Fruit fly (Drosophila melanogaster): ENCODE data around the gene CG42554.
A peak's percentile ranks its signal among the peaks of the same experiment; 100 is the strongest.

The CG42554 gene

dm6 chr3L:821951-822350, 13.5 kb upstream of the CG42554 start (continued):
- TF ChIP-seq Eip93F (GFP tag; optimal IDR thresholded peaks at IDR 0.05) (peak; percentile 50), pdm3 (GFP tag; optimal IDR thresholded peaks at IDR 0.05) (peak; percentile 78), CG8632 (GFP tag; optimal IDR thresholded peaks at IDR 0.05) (peak; percentile 59), CG3919 (GFP tag; optimal IDR thresholded peaks at IDR 0.05) (peak; percentile 89), Sox14 (GFP tag; optimal IDR thresholded peaks at IDR 0.05) (peak; percentile 69), Ets21C (GFP tag; optimal IDR thresholded peaks at IDR 0.05) (peak; percentile 16), Blimp-1 (GFP tag; optimal IDR thresholded peaks at IDR 0.05) (peak; percentile 50), CG10631 (GFP tag; optimal IDR thresholded peaks at IDR 0.05) (peak; percentile 79), Hr38 (GFP tag; optimal IDR thresholded peaks at IDR 0.05) (no peak), lz (GFP tag; optimal IDR thresholded peaks at IDR 0.05) (peak; percentile 48), fd59A (GFP tag; optimal IDR thresholded peaks at IDR 0.05) (peak; percentile 50), CG6163 (GFP tag; IDR thresholded peaks at IDR 0.05) (peak; percentile 92), CG11902 (GFP tag; optimal IDR thresholded peaks at IDR 0.05) (peak; percentile 78), CG8319 (GFP tag; optimal IDR thresholded peaks at IDR 0.05) (peak; percentile 72), fd85E (GFP tag; optimal IDR thresholded peaks at IDR 0.05) (peak; percentile 39), Lpt (GFP tag; optimal IDR thresholded peaks at IDR 0.05) (peak; percentile 48), dsx (GFP tag; optimal IDR thresholded peaks at IDR 0.05; ENCODE audit: poor library complexity, severe bottlenecking) (peak; percentile 72), CG11762 (GFP tag; optimal IDR thresholded peaks at IDR 0.05; ENCODE audit: insufficient read depth) (peak; percentile 74), Met (GFP tag; optimal IDR thresholded peaks at IDR 0.05) (peak; percentile 75), CG6276 (GFP tag; optimal IDR thresholded peaks at IDR 0.05) (peak; percentile 69), Eip78C (GFP tag) (peak; percentile 95)

- peak; percentile 82 for TF ChIP-seq achi (GFP tag; optimal IDR thresholded peaks at IDR 0.05)
- TF ChIP-seq Eip78C (GFP tag): peak; percentile 93
- TF ChIP-seq CG10669 (GFP tag; optimal IDR thresholded peaks at IDR 0.05): peak; percentile 75
- peak; percentile 62 for TF ChIP-seq Ets21C (GFP tag; optimal IDR thresholded peaks at IDR 0.05)
- TF ChIP-seq Hr39 (GFP tag; optimal IDR thresholded peaks at IDR 0.05): peak; percentile 85
- TF ChIP-seq CG11902 (GFP tag; optimal IDR thresholded peaks at IDR 0.05): peak; percentile 51
- TF ChIP-seq dac (GFP tag; optimal IDR thresholded peaks at IDR 0.05): no peak
- TF ChIP-seq Lpt (GFP tag; optimal IDR thresholded peaks at IDR 0.05): peak; percentile 21
- TF ChIP-seq Sox14 (GFP tag; optimal IDR thresholded peaks at IDR 0.05): peak; percentile 80
- TF ChIP-seq topi (GFP tag; optimal IDR thresholded peaks at IDR 0.05): peak; percentile 79
- TF ChIP-seq CG3919 (GFP tag; optimal IDR thresholded peaks at IDR 0.05): peak; percentile 77
- TF ChIP-seq CG11762 (GFP tag; optimal IDR thresholded peaks at IDR 0.05; ENCODE audit: insufficient read depth): peak; percentile 59
- TF ChIP-seq Eip75B (GFP tag; optimal IDR thresholded peaks at IDR 0.05): peak; percentile 83
- TF ChIP-seq acj6 (GFP tag; optimal IDR thresholded peaks at IDR 0.05): peak; percentile 73
- TF ChIP-seq salr (GFP tag; optimal IDR thresholded peaks at IDR 0.05): peak; percentile 23 to 48
- TF ChIP-seq Ets96B (tag; optimal IDR thresholded peaks at IDR 0.05): peak; percentile 73
- no peak for TF ChIP-seq Hr38 (GFP tag; optimal IDR thresholded peaks at IDR 0.05)
- TF ChIP-seq spab (GFP tag; optimal IDR thresholded peaks at IDR 0.05): peak; percentile 69
- TF ChIP-seq fd59A (GFP tag; optimal IDR thresholded peaks at IDR 0.05): peak; percentile 45
- TF ChIP-seq eg (GFP tag; IDR thresholded peaks at IDR 0.05): peak; percentile 58
- TF ChIP-seq CG1621 (tag; optimal IDR thresholded peaks at IDR 0.05): peak; percentile 37
- peak; percentile 70 for TF ChIP-seq CG8632 (GFP tag; optimal IDR thresholded peaks at IDR 0.05)
- TF ChIP-seq CG9139 (GFP tag; optimal IDR thresholded peaks at IDR 0.05): no peak
- peak; percentile 67 for TF ChIP-seq CG6792 (GFP tag; optimal IDR thresholded peaks at IDR 0.05)
- peak; percentile 83 for TF ChIP-seq Met (GFP tag; optimal IDR thresholded peaks at IDR 0.05)
- TF ChIP-seq CG11294 (GFP tag; IDR thresholded peaks at IDR 0.05): no peak
- peak; percentile 70 for TF ChIP-seq CG6808 (GFP tag; optimal IDR thresholded peaks at IDR 0.05)
- peak; percentile 36 for TF ChIP-seq vri (GFP tag; optimal IDR thresholded peaks at IDR 0.05)
- TF ChIP-seq CG10631 (GFP tag; optimal IDR thresholded peaks at IDR 0.05): peak; percentile 67
- peak; percentile 78 for TF ChIP-seq CG31627 (GFP tag; optimal IDR thresholded peaks at IDR 0.05)
- no peak for TF ChIP-seq fkh (GFP tag; optimal IDR thresholded peaks at IDR 0.05)
- peak; percentile 49 for TF ChIP-seq Eip93F (GFP tag; optimal IDR thresholded peaks at IDR 0.05)
- TF ChIP-seq fd85E (GFP tag; optimal IDR thresholded peaks at IDR 0.05): peak; percentile 30
- TF ChIP-seq CG7368 (GFP tag; optimal IDR thresholded peaks at IDR 0.05): peak; percentile 75
- TF ChIP-seq esn (GFP tag; optimal IDR thresholded peaks at IDR 0.05): peak; percentile 81
- peak; percentile 71 for TF ChIP-seq lz (GFP tag; optimal IDR thresholded peaks at IDR 0.05)
- TF ChIP-seq CG15336 (GFP tag; IDR thresholded peaks at IDR 0.05): peak; percentile 53
- TF ChIP-seq CG32006 (GFP tag; optimal IDR thresholded peaks at IDR 0.05): peak; percentile 57
- TF ChIP-seq CG8319 (GFP tag; optimal IDR thresholded peaks at IDR 0.05): peak; percentile 58
- TF ChIP-seq Blimp-1 (GFP tag; optimal IDR thresholded peaks at IDR 0.05): no peak
- TF ChIP-seq CG34406 (GFP tag; optimal IDR thresholded peaks at IDR 0.05): peak; percentile 73
- TF ChIP-seq Sox15 (GFP tag; optimal IDR thresholded peaks at IDR 0.05): peak; percentile 53
- peak; percentile 74 for TF ChIP-seq svp (GFP tag)
These were observed 12.9 kb upstream of the CG42554 start for dm6 chr3L:822619-823018.

Data from whole organism, prepupa.